Worm (Caenorhabditis elegans): ENCODE data around the gene C54C6.11.

ce11 chrIII:3594681-3595080 lies 46.6 kb downstream of the C54C6.11 start:
- TF ChIP-seq unc-120 (tag; optimal IDR thresholded peaks at IDR 0.05; ENCODE audit: poor library complexity, severe bottlenecking) (no peak), ztf-11 (tag; optimal IDR thresholded peaks at IDR 0.05) (no peak), snpc-4 (tag; optimal IDR thresholded peaks at IDR 0.05) (no peak), nhr-237 (tag; optimal IDR thresholded peaks at IDR 0.05) (no peak), elt-3 (tag; optimal IDR thresholded peaks at IDR 0.05) (no peak), sptf-1 (tag; optimal IDR thresholded peaks at IDR 0.05) (no peak), lin-32 (GFP tag; optimal IDR thresholded peaks at IDR 0.05) (no peak), mab-5 (tag; optimal IDR thresholded peaks at IDR 0.05) (no peak), elt-1 (tag; optimal IDR thresholded peaks at IDR 0.05; ENCODE audit: borderline replicate concordance, insufficient read depth) (no peak)

Data from whole organism, mixed stage, embryonic.